Worm (Caenorhabditis elegans) whole organism, L4 larva: Measurements from ENCODE around the gene T13C5.9.
A peak's percentile ranks its signal among the peaks of the same experiment; 100 is the strongest.

Experiments used
- F26F4.8 ChIP-seq: fragments of 200-800 bp; sonication (Bioruptor generic); conservative IDR thresholded peaks from 2 replicates; pipeline ENCODE4 v1.3.6; 2022; ENCODE audit warnings: missing genetic modification characterization, missing compliant biosample characterization
- F49E8.2 ChIP-seq: sonication (generic microtip); optimal IDR thresholded peaks from 2 replicates; lab custom pipeline; 2016; ENCODE audit warnings: missing compliant biosample characterization, mild to moderate bottlenecking, missing genetic modification characterization, borderline replicate concordance
- T20F7.1 ChIP-seq: fragments of 200-800 bp; sonication (Bioruptor generic); optimal IDR thresholded peaks from 2 replicates; lab custom pipeline; 2018; ENCODE audit warnings: mild to moderate bottlenecking, missing genetic modification characterization, missing compliant biosample characterization
- Y5F2A.4 ChIP-seq: fragments of 200-800 bp; sonication (Bioruptor generic); optimal IDR thresholded peaks from 2 replicates; lab custom pipeline; 2018; ENCODE audit warnings: mild to moderate bottlenecking, missing genetic modification characterization, missing compliant biosample characterization
- aha-1 ChIP-seq: fragments of 150-350 bp; peaks from one replicate; lab custom pipeline; 2014; ENCODE audit warnings: missing biosample characterization, missing genetic modification characterization
- aly-2 ChIP-seq: sonication (generic microtip); optimal IDR thresholded peaks from 2 replicates; lab custom pipeline; 2018; ENCODE audit warnings: missing biosample characterization, missing genetic modification characterization
- attf-4 ChIP-seq: sonication (generic microtip); optimal IDR thresholded peaks from 3 replicates; lab custom pipeline; 2017; ENCODE audit warnings: missing biosample characterization, missing genetic modification characterization
- ceh-20 ChIP-seq: fragments of 200-800 bp; sonication (Bioruptor generic); IDR thresholded peaks from 2 replicates; pipeline ENCODE4 v1.3.6; 2022; ENCODE audit warnings: missing genetic modification reagents, missing genetic modification characterization, missing compliant biosample characterization
- ceh-32 ChIP-seq: sonication (generic microtip); optimal IDR thresholded peaks from 2 replicates; lab custom pipeline; 2016; ENCODE audit warnings: mild to moderate bottlenecking, missing genetic modification characterization, missing compliant biosample characterization; ENCODE audit not compliant: poor library complexity
- ceh-82 ChIP-seq: sonication (generic microtip); optimal IDR thresholded peaks from 2 replicates; lab custom pipeline; 2017; ENCODE audit warnings: missing biosample characterization, missing genetic modification characterization
- cey-2 ChIP-seq: sonication (generic microtip); optimal IDR thresholded peaks from 3 replicates; lab custom pipeline; 2017; ENCODE audit warnings: missing genetic modification characterization, mild to moderate bottlenecking, missing compliant biosample characterization, antibody characterized with exemption, borderline replicate concordance; ENCODE audit not compliant: insufficient read depth
- ctbp-1 ChIP-seq: fragments of 200-800 bp; sonication (Bioruptor generic); IDR thresholded peaks from 2 replicates; pipeline ENCODE4 v1.3.6; 2022; ENCODE audit warnings: missing genetic modification reagents, missing genetic modification characterization, missing compliant biosample characterization
- daf-16 ChIP-seq, 3 experiments: sonication (generic microtip); optimal IDR thresholded peaks; 2 replicates each; lab custom pipeline; 2016 to 2017; ENCODE audit warnings: missing genetic modification characterization in 3 of 3, missing genetic modification reagents in 3 of 3, mild to moderate bottlenecking in 2 of 3, missing compliant biosample characterization in 2 of 3, missing biosample characterization in 1 of 3, moderate library complexity in 1 of 3
- daf-19 ChIP-seq: fragments of 200-800 bp; sonication (Bioruptor generic); conservative IDR thresholded peaks from 2 replicates; pipeline ENCODE4 v1.3.6; 2022; ENCODE audit warnings: missing genetic modification characterization, missing compliant biosample characterization
- dmd-8 ChIP-seq: fragments of 200-800 bp; sonication (Bioruptor generic); IDR thresholded peaks from 2 replicates; pipeline ENCODE4 v1.3.6; 2022; ENCODE audit warnings: missing genetic modification characterization, missing compliant biosample characterization
- dpl-1 ChIP-seq: fragments of 150-350 bp; optimal IDR thresholded peaks from 2 replicates; lab custom pipeline; 2014; ENCODE audit warnings: missing biosample characterization, missing genetic modification reagents, missing genetic modification characterization
- dve-1 ChIP-seq: sonication (generic microtip); optimal IDR thresholded peaks from 2 replicates; lab custom pipeline; 2017; ENCODE audit warnings: antibody characterized with exemption, mild to moderate bottlenecking, missing genetic modification characterization, missing compliant biosample characterization; ENCODE audit not compliant: insufficient read depth
- egl-27 ChIP-seq: sonication (generic microtip); optimal IDR thresholded peaks from 3 replicates; lab custom pipeline; 2017; ENCODE audit warnings: missing biosample characterization, missing genetic modification reagents, missing genetic modification characterization
- egl-43 ChIP-seq: fragments of 200-800 bp; sonication (Bioruptor generic); IDR thresholded peaks from 2 replicates; pipeline ENCODE4 v1.3.6; 2022; ENCODE audit warnings: missing genetic modification reagents, missing genetic modification characterization, missing compliant biosample characterization
- gei-8 ChIP-seq: fragments of 200-800 bp; sonication (Bioruptor generic); optimal IDR thresholded peaks from 2 replicates; lab custom pipeline; 2018; ENCODE audit warnings: mild to moderate bottlenecking, missing genetic modification characterization, missing compliant biosample characterization
- hlh-30 ChIP-seq: sonication (generic microtip); optimal IDR thresholded peaks from 2 replicates; lab custom pipeline; 2017; ENCODE audit warnings: antibody characterized with exemption, mild to moderate bottlenecking, missing genetic modification characterization, missing compliant biosample characterization; ENCODE audit not compliant: insufficient read depth
- lin-15B ChIP-seq: fragments of 150-350 bp; sonication (generic microtip); optimal IDR thresholded peaks from 3 replicates; lab custom pipeline; 2014; ENCODE audit warnings: missing biosample characterization, missing genetic modification characterization
- lin-29 ChIP-seq: fragments of 200-800 bp; sonication (Bioruptor generic); IDR thresholded peaks from 2 replicates; pipeline ENCODE4 v1.3.6; 2022; ENCODE audit warnings: missing genetic modification reagents, missing genetic modification characterization, missing compliant biosample characterization
- lin-38 ChIP-seq: fragments of 200-800 bp; sonication (Bioruptor generic); IDR thresholded peaks from 2 replicates; pipeline ENCODE4 v1.3.6; 2022; ENCODE audit warnings: missing genetic modification reagents, missing genetic modification characterization, missing compliant biosample characterization
- lin-39 ChIP-seq: fragments of 150-350 bp; optimal IDR thresholded peaks from 2 replicates; lab custom pipeline; 2014; ENCODE audit warnings: missing biosample characterization, missing genetic modification reagents, missing genetic modification characterization
- lir-3 ChIP-seq: sonication (generic microtip); optimal IDR thresholded peaks from 2 replicates; lab custom pipeline; 2016; ENCODE audit warnings: mild to moderate bottlenecking, missing genetic modification characterization, missing compliant biosample characterization
- mdl-1 ChIP-seq, 2 experiments: fragments of 150-350 bp in 1 of 2; sonication (generic microtip) in 1 of 2; optimal IDR thresholded peaks; 2 replicates each; lab custom pipeline; 2014 to 2017; ENCODE audit warnings: missing biosample characterization in 2 of 2, missing genetic modification characterization in 2 of 2
- mep-1 ChIP-seq: fragments of 150-350 bp; sonication (generic microtip); optimal IDR thresholded peaks from 3 replicates; lab custom pipeline; 2014; ENCODE audit warnings: missing biosample characterization, missing genetic modification characterization
- mxl-2 ChIP-seq: fragments of 200-800 bp; sonication (Bioruptor generic); conservative IDR thresholded peaks from 2 replicates; pipeline ENCODE4 v1.3.6; 2022; ENCODE audit warnings: missing genetic modification reagents, missing genetic modification characterization, missing compliant biosample characterization
- nhr-10 ChIP-seq: fragments of 150-350 bp; optimal IDR thresholded peaks from 2 replicates; lab custom pipeline; 2014; ENCODE audit warnings: missing biosample characterization, missing genetic modification characterization
- nhr-102 ChIP-seq: sonication (generic microtip); optimal IDR thresholded peaks from 2 replicates; lab custom pipeline; 2016; ENCODE audit warnings: mild to moderate bottlenecking, missing genetic modification characterization, moderate library complexity, missing compliant biosample characterization
- nhr-28 ChIP-seq: fragments of 150-350 bp; optimal IDR thresholded peaks from 2 replicates; lab custom pipeline; 2014; ENCODE audit warnings: missing biosample characterization, missing genetic modification characterization
- nhr-77 ChIP-seq: fragments of 150-350 bp; optimal IDR thresholded peaks from 2 replicates; lab custom pipeline; 2014; ENCODE audit warnings: missing biosample characterization, missing genetic modification characterization
- pqm-1 ChIP-seq: sonication (generic microtip); optimal IDR thresholded peaks from 2 replicates; lab custom pipeline; 2017; ENCODE audit warnings: missing biosample characterization, missing genetic modification characterization
- set-16 ChIP-seq: fragments of 200-800 bp; sonication (Bioruptor generic); IDR thresholded peaks from 2 replicates; pipeline ENCODE4 v1.3.6; 2022; ENCODE audit warnings: missing genetic modification reagents, missing genetic modification characterization, missing compliant biosample characterization
- snpc-4 ChIP-seq: fragments of 150-350 bp; optimal IDR thresholded peaks from 2 replicates; lab custom pipeline; 2014; ENCODE audit warnings: missing biosample characterization, missing genetic modification characterization
- spr-1 ChIP-seq: sonication (generic microtip); optimal IDR thresholded peaks from 2 replicates; lab custom pipeline; 2016; ENCODE audit warnings: mild to moderate bottlenecking, missing genetic modification characterization, missing compliant biosample characterization
- spr-3 ChIP-seq: fragments of 200-800 bp; sonication (Bioruptor generic); optimal IDR thresholded peaks from 2 replicates; lab custom pipeline; 2018; ENCODE audit warnings: mild to moderate bottlenecking, missing genetic modification characterization, missing compliant biosample characterization
- tag-97 ChIP-seq: fragments of 200-800 bp; sonication (Bioruptor generic); IDR thresholded peaks from 2 replicates; pipeline ENCODE4 v1.3.6; 2022; ENCODE audit warnings: missing genetic modification characterization, missing compliant biosample characterization
- vab-7 ChIP-seq: fragments of 200-800 bp; sonication (Bioruptor generic); IDR thresholded peaks from 2 replicates; pipeline ENCODE4 v1.3.6; 2022; ENCODE audit warnings: missing genetic modification reagents, missing genetic modification characterization, missing compliant biosample characterization
- zfp-2 ChIP-seq: sonication (generic microtip); optimal IDR thresholded peaks from 2 replicates; lab custom pipeline; 2016; ENCODE audit warnings: mild to moderate bottlenecking, missing genetic modification characterization, missing compliant biosample characterization
- zfp-3 ChIP-seq: fragments of 200-800 bp; sonication (Bioruptor generic); conservative IDR thresholded peaks from 2 replicates; pipeline ENCODE4 v1.3.6; 2022; ENCODE audit warnings: missing genetic modification reagents, missing genetic modification characterization, missing compliant biosample characterization
- zip-2 ChIP-seq: fragments of 150-350 bp; optimal IDR thresholded peaks from 2 replicates; lab custom pipeline; 2014; ENCODE audit warnings: missing biosample characterization, missing genetic modification characterization
- ztf-7 ChIP-seq: fragments of 150-350 bp; optimal IDR thresholded peaks from 2 replicates; lab custom pipeline; 2014; ENCODE audit warnings: missing biosample characterization, missing genetic modification characterization

T13C5.9 gene

DNA sequence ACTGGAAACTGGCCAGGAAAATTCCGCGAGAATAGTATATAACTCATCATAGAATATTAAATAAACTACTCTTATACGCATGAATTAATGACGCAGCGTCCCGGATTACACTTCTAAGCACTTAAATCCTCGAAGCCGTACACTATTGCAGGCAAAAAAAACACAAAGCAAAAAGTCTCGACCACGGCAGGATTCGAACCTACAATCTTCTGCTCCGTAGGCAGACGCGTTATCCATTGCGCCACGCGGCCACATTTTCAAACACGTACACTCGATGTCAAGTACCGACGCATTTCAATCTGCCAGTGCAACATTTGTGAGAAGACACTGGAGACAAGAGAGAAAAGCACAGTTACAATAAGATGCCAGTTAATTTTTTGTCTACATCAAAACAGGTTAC lies 29.8 kb downstream of the T13C5.9 start (continued):
- peak; percentile 25 for TF ChIP-seq nhr-77
- no peak for TF ChIP-seq lin-39 (tag; lab: Kevin White, UChicago)
- peak; percentile 61 for TF ChIP-seq ctbp-1 (GFP tag; lab: Robert Waterston, UW)
- TF ChIP-seq lin-38, result no peak; the same call in 1 of the 2 replicates
- no peak for TF ChIP-seq ceh-32 (tag; lab: Kevin White, UChicago)
- TF ChIP-seq snpc-4 (tag; lab: Kevin White, UChicago), result no peak
- TF ChIP-seq egl-43, result peak; percentile 87
- peak; percentile 74; the same call in 1 of the 2 replicates for TF ChIP-seq daf-19 (GFP tag; lab: Robert Waterston, UW)
- no peak for TF ChIP-seq dpl-1
- TF ChIP-seq mdl-1 (tag; optimal IDR thresholded peaks at IDR 0.05; lab: Kevin White, UChicago), result no peak
- peak; percentile 57; the same call in 1 of the 2 replicates for TF ChIP-seq ceh-20
- TF ChIP-seq spr-1 (tag; lab: Kevin White, UChicago), result peak; percentile 26
- no peak for TF ChIP-seq F26F4.8 (GFP tag; lab: Robert Waterston, UW)
- TF ChIP-seq ztf-7 (tag; lab: Kevin White, UChicago), result no peak
- TF ChIP-seq nhr-102, result no peak
- no peak for TF ChIP-seq zip-2
- peak; percentile 31 for TF ChIP-seq dve-1 (tag; lab: Kevin White, UChicago)
- 0 out of 2 replicates have a peak, but pooled peaks have one; percentile 63 for TF ChIP-seq dmd-8 (GFP tag; lab: Robert Waterston, UW)
- no peak for TF ChIP-seq lin-29 (GFP tag; lab: Robert Waterston, UW)
- no peak for TF ChIP-seq nhr-10 (tag; lab: Kevin White, UChicago)
- TF ChIP-seq attf-4 (tag; lab: Kevin White, UChicago), result no peak
- TF ChIP-seq vab-7 (GFP tag; lab: Robert Waterston, UW), result peak; percentile 89
- TF ChIP-seq pqm-1 (tag; lab: Kevin White, UChicago), result no peak
- TF ChIP-seq mep-1 (tag; lab: Kevin White, UChicago), result peak; percentile 71
- TF ChIP-seq mxl-2 (GFP tag; lab: Robert Waterston, UW), result no peak
- TF ChIP-seq spr-3 (GFP tag; lab: Kevin White, UChicago), result peak; percentile 47
- no peak for TF ChIP-seq zfp-3 (GFP tag; lab: Robert Waterston, UW)
- peak; percentile 43 for TF ChIP-seq gei-8 (GFP tag; lab: Kevin White, UChicago)
- TF ChIP-seq ceh-82 (tag; lab: Kevin White, UChicago), result no peak
- TF ChIP-seq F49E8.2 (tag; lab: Kevin White, UChicago), result peak; percentile 3
- TF ChIP-seq daf-16 (GFP tag; optimal IDR thresholded peaks at IDR 0.05; lab: Kevin White, UChicago), result peak; percentile 31 to 64
- no peak for TF ChIP-seq daf-16 (tag; optimal IDR thresholded peaks at IDR 0.05; lab: Kevin White, UChicago)
- TF ChIP-seq Y5F2A.4 (GFP tag; lab: Kevin White, UChicago), result no peak
- no peak for TF ChIP-seq aly-2 (tag; lab: Kevin White, UChicago)
- TF ChIP-seq hlh-30 (tag; lab: Kevin White, UChicago), result peak; percentile 29
- peak; percentile 17 for TF ChIP-seq zfp-2 (tag; lab: Kevin White, UChicago)
- TF ChIP-seq T20F7.1 (GFP tag; lab: Kevin White, UChicago), result peak; percentile 38
- TF ChIP-seq egl-27 (tag; lab: Kevin White, UChicago), result no peak
- TF ChIP-seq aha-1 (tag; lab: Kevin White, UChicago), result no peak
- TF ChIP-seq tag-97 (GFP tag; lab: Robert Waterston, UW), result no peak

DNA sequence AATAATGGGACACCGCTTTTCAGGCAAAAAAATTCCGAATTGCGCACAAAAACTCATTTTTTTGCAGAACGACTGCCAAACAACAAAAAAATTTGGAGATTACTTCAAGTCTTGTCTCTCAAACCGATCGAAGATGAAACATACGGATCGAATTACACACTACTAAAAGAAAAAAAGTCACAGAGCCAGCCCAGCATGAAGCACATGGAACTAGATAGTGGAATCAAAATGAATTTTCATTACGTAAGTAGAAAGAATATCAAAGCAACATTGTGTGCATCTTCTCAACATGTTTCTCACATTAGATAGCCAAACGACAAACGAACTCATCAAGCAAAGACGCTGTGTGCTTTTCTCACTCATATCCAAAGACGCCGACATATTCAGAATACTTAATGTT lies 31.0 kb downstream of the T13C5.9 start:
- TF ChIP-seq cey-2, result no peak
- TF ChIP-seq nhr-28, result no peak
- no peak for TF ChIP-seq lir-3 (tag; lab: Kevin White, UChicago)
- TF ChIP-seq nhr-10 (tag; lab: Kevin White, UChicago), result no peak
- TF ChIP-seq lin-29 (GFP tag; lab: Robert Waterston, UW), result no peak
- no peak for TF ChIP-seq set-16 (GFP tag; lab: Robert Waterston, UW)
- TF ChIP-seq lin-15B (tag; lab: Kevin White, UChicago), result no peak
